Fruit fly (Drosophila melanogaster): ENCODE measurements around the gene Hakai.

Gene Hakai

dm6 chr2L:19579995-19580578 lies 2.2 kb downstream of the Hakai start, which contains the start of gene Pmvk (continued):
- TF ChIP-seq toy (GFP tag; IDR thresholded peaks at IDR 0.05) (no peak), CG17359 (tag; optimal IDR thresholded peaks at IDR 0.05) (no peak), CG9609 (GFP tag; optimal IDR thresholded peaks at IDR 0.05) (no peak), CG8765 (GFP tag; IDR thresholded peaks at IDR 0.05) (no peak), fd96Cb (tag; optimal IDR thresholded peaks at IDR 0.05) (no peak), CG14710 (tag; optimal IDR thresholded peaks at IDR 0.05) (peak; percentile 42), Rx (GFP tag; IDR thresholded peaks at IDR 0.05) (no peak), crp (GFP tag; optimal IDR thresholded peaks at IDR 0.05) (peak in 1 of 2 experiments; percentile 87), Vsx1 (GFP tag; optimal IDR thresholded peaks at IDR 0.05) (no peak), hb (GFP tag; IDR thresholded peaks at IDR 0.05; ENCODE audit: partially characterized antibody) (peak; percentile 85; the same call in 2 of the 3 replicates), Lim3 (GFP tag; IDR thresholded peaks at IDR 0.05) (no peak), Hr39 (optimal IDR thresholded peaks at IDR 0.05) (no peak), CG18764 (GFP tag; optimal IDR thresholded peaks at IDR 0.05) (no peak), CG3281 (GFP tag; optimal IDR thresholded peaks at IDR 0.05) (no peak), CG11696 (GFP tag; IDR thresholded peaks at IDR 0.05) (no peak), Blimp-1 (GFP tag; optimal IDR thresholded peaks at IDR 0.05) (peak; percentile 98), Ptx1 (GFP tag; IDR thresholded peaks at IDR 0.05) (no peak), stc (GFP tag; IDR thresholded peaks at IDR 0.05) (no peak), CG33557 (GFP tag; optimal IDR thresholded peaks at IDR 0.05) (peak; percentile 36), CG13287 (GFP tag; IDR thresholded peaks at IDR 0.05; ENCODE audit: partially characterized antibody) (peak; percentile 86), CG10543 (GFP tag; optimal IDR thresholded peaks at IDR 0.05) (no peak), hth (optimal IDR thresholded peaks at IDR 0.05) (no peak), CG13123 (GFP tag; optimal IDR thresholded peaks at IDR 0.05) (no peak), CG2116 (GFP tag; optimal IDR thresholded peaks at IDR 0.05) (peak; percentile 93), danr (GFP tag; IDR thresholded peaks at IDR 0.05) (no peak), ATbp (GFP tag; optimal IDR thresholded peaks at IDR 0.05) (no peak), CG17829 (tag; optimal IDR thresholded peaks at IDR 0.05) (peak; percentile 39), CG11504 (tag; optimal IDR thresholded peaks at IDR 0.05) (no peak), CG12104 (GFP tag; optimal IDR thresholded peaks at IDR 0.05) (no peak), CHES-1-like (GFP tag; optimal IDR thresholded peaks at IDR 0.05) (no peak), wek (GFP tag; optimal IDR thresholded peaks at IDR 0.05) (no peak), lbe (GFP tag; optimal IDR thresholded peaks at IDR 0.05) (no peak), tgo (GFP tag; IDR thresholded peaks at IDR 0.05) (no peak), eyg (GFP tag; optimal IDR thresholded peaks at IDR 0.05) (no peak), Dip3 (GFP tag; optimal IDR thresholded peaks at IDR 0.05) (no peak), Fer1 (GFP tag; optimal IDR thresholded peaks at IDR 0.05) (peak; percentile 43), Aef1 (GFP tag; IDR thresholded peaks at IDR 0.05) (no peak), jigr1 (GFP tag; IDR thresholded peaks at IDR 0.05) (no peak), CG5180 (GFP tag; optimal IDR thresholded peaks at IDR 0.05) (no peak), Awh (GFP tag; IDR thresholded peaks at IDR 0.05) (no peak), CG2712 (tag; optimal IDR thresholded peaks at IDR 0.05) (no peak), CG2120 (GFP tag; optimal IDR thresholded peaks at IDR 0.05) (no peak), Sry-δ (GFP tag; optimal IDR thresholded peaks at IDR 0.05) (peak; percentile 58), E2f2 (GFP tag; IDR thresholded peaks at IDR 0.05) (peak; percentile 100), bbx (GFP tag; IDR thresholded peaks at IDR 0.05; ENCODE audit: partially characterized antibody) (peak; percentile 94), CG3065 (GFP tag; optimal IDR thresholded peaks at IDR 0.05) (no peak), CG15601 (tag; optimal IDR thresholded peaks at IDR 0.05) (no peak), sens (GFP tag) (no peak), Nf-YC (tag; optimal IDR thresholded peaks at IDR 0.05) (no peak), yki (optimal IDR thresholded peaks at IDR 0.05) (no peak), BEAF-32 (GFP tag; optimal IDR thresholded peaks at IDR 0.05) (peak; percentile 50), nerfin-1 (tag; optimal IDR thresholded peaks at IDR 0.05) (no peak)

Measured in whole organism, embryonic.